Worm (Caenorhabditis elegans): ENCODE results near the gene F35B12.10.

DNA sequence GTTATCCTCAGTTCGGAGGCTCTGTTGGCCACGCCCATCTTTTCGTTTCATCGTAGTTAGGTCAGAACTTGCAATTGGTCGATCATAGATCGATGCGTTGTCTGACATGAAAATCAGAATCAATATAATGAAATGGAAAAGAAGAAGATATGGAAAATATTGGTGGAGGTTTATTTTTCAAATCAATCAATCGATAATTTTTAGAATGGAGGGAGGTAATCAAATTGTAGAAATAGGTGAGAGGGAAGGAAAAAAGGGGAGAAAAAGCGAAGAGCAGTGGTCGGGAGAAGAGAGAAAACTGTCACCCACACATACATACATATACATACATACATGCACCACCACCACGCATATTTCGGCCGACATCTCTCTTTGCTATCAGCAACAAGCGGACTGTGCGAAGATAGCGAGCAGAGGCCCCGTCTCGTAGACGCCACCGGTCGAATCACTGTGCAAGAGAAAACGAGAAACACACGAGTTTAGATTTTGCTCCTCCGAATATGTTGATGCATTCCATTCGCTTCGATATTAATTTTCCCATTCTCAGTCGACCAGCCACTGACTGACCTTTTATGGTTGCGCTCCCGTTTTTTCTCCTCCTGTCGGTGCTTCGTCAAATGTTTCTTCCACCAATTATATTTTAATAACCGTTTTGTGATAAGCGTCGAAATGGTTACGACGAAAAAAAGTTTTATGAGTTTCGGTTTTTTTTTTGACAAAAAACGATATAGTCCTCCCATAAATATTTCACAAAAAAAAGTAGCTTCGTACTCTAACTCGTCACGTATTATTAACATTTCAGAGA lies at the start of gene F35B12.10:
- no peak for TF ChIP-seq egl-27 (tag; optimal IDR thresholded peaks at IDR 0.05)
- TF ChIP-seq unc-62 (GFP tag; optimal IDR thresholded peaks at IDR 0.05): no peak
- TF ChIP-seq zag-1 (tag; optimal IDR thresholded peaks at IDR 0.05): no peak
- TF ChIP-seq nfya-1 (tag; optimal IDR thresholded peaks at IDR 0.05; ENCODE audit: insufficient read depth): no peak
- TF ChIP-seq nhr-11 (tag; optimal IDR thresholded peaks at IDR 0.05): no peak
- no peak for TF ChIP-seq skn-1 (tag; optimal IDR thresholded peaks at IDR 0.05)
- no peak for TF ChIP-seq ztf-11 (tag; optimal IDR thresholded peaks at IDR 0.05)
- TF ChIP-seq nhr-25 (tag; optimal IDR thresholded peaks at IDR 0.05): no peak
- no peak for TF ChIP-seq ceh-9 (tag; optimal IDR thresholded peaks at IDR 0.05)
- no peak for TF ChIP-seq nhr-237 (tag; optimal IDR thresholded peaks at IDR 0.05)
- no peak for TF ChIP-seq ceh-82 (tag; optimal IDR thresholded peaks at IDR 0.05)
- TF ChIP-seq snpc-4 (tag; optimal IDR thresholded peaks at IDR 0.05): no peak
